Worm (Caenorhabditis elegans): ENCODE results near the gene mpz-4.

The mpz-4 gene

ce11 chrIV:4827219-4827618 is at the start of gene mpz-4:
Gene mpz-4 (minus strand): TSS chrIV:4827319.
- TF ChIP-seq unc-62 (GFP tag; optimal IDR thresholded peaks at IDR 0.05), result no peak

- no peak for TF ChIP-seq unc-62 (GFP tag; optimal IDR thresholded peaks at IDR 0.05)
Measured at ce11 chrIV:4874603-4875002, 47.5 kb upstream of the mpz-4 start, which contains the start of gene str-174. Gene str-174 (minus strand): TSS chrIV:4874703.

- no peak for TF ChIP-seq unc-62 (GFP tag; optimal IDR thresholded peaks at IDR 0.05)
Measured at ce11 chrIV:4870546-4870945, 43.4 kb upstream of the mpz-4 start, which contains the start of gene str-175. Gene str-175 (minus strand): TSS chrIV:4870646.

- no peak for TF ChIP-seq unc-62 (GFP tag; optimal IDR thresholded peaks at IDR 0.05)
Measured at ce11 chrIV:4867610-4868009, 40.5 kb upstream of the mpz-4 start, which contains the start of gene str-172. Gene str-172 (minus strand): TSS chrIV:4867710.

- no peak for TF ChIP-seq unc-62 (GFP tag; optimal IDR thresholded peaks at IDR 0.05)
Measured at ce11 chrIV:4866599-4866998, 39.5 kb upstream of the mpz-4 start.

ce11 chrIV:4864524-4864923 is 37.4 kb upstream of the mpz-4 start:
- no peak for TF ChIP-seq unc-62 (GFP tag; optimal IDR thresholded peaks at IDR 0.05)

- no peak for TF ChIP-seq unc-62 (GFP tag; optimal IDR thresholded peaks at IDR 0.05)
Measured at ce11 chrIV:4861449-4861848, 34.3 kb upstream of the mpz-4 start, which contains the start of the genes Y17G9A.4 and str-173. Gene Y17G9A.4 (minus strand): TSS chrIV:4861549. Gene str-173 (plus strand): TSS chrIV:4861773.

ce11 chrIV:4858573-4858972 is 31.5 kb upstream of the mpz-4 start, which contains the start of gene Y17G9A.3:
Gene Y17G9A.3 (minus strand): TSS chrIV:4858673.
- no peak for TF ChIP-seq unc-62 (GFP tag; optimal IDR thresholded peaks at IDR 0.05)

- TF ChIP-seq unc-62 (GFP tag; optimal IDR thresholded peaks at IDR 0.05), result no peak
Measured at ce11 chrIV:4856195-4856594, 29.1 kb upstream of the mpz-4 start, which contains the start of gene Y17G9A.2. Gene Y17G9A.2 (minus strand): TSS chrIV:4856295.

ce11 chrIV:4846793-4847192 is 19.7 kb upstream of the mpz-4 start, which contains the start of gene tat-2:
Gene tat-2 (minus strand): TSS chrIV:4846893.
- no peak for TF ChIP-seq unc-62 (GFP tag; optimal IDR thresholded peaks at IDR 0.05)

ce11 chrIV:4842030-4842429 is 14.9 kb upstream of the mpz-4 start:
- TF ChIP-seq unc-62 (GFP tag; optimal IDR thresholded peaks at IDR 0.05), result no peak

- TF ChIP-seq unc-62 (GFP tag; optimal IDR thresholded peaks at IDR 0.05), result no peak
Measured at ce11 chrIV:4829641-4830040, 2.5 kb upstream of the mpz-4 start.

- TF ChIP-seq unc-62 (GFP tag; optimal IDR thresholded peaks at IDR 0.05), result no peak
Measured at ce11 chrIV:4821843-4822242, 5.3 kb downstream of the mpz-4 start.

- TF ChIP-seq unc-62 (GFP tag; optimal IDR thresholded peaks at IDR 0.05), result no peak
Measured at ce11 chrIV:4821054-4821453, 6.1 kb downstream of the mpz-4 start, which contains the start of gene H06H21.8. Gene H06H21.8 (minus strand): TSS chrIV:4821131.

- TF ChIP-seq unc-62 (GFP tag; optimal IDR thresholded peaks at IDR 0.05), result no peak
Measured at ce11 chrIV:4814185-4814584, 12.9 kb downstream of the mpz-4 start, which contains the start of gene srw-94. Gene srw-94 (plus strand): TSS chrIV:4814485.

ce11 chrIV:4811863-4812262 is 15.3 kb downstream of the mpz-4 start, which contains the start of gene srw-95:
Gene srw-95 (plus strand): TSS chrIV:4812075.
- no peak for TF ChIP-seq unc-62 (GFP tag; optimal IDR thresholded peaks at IDR 0.05)

- TF ChIP-seq unc-62 (GFP tag; optimal IDR thresholded peaks at IDR 0.05), result no peak
Measured at ce11 chrIV:4810377-4810984, 16.6 kb downstream of the mpz-4 start, which contains the start of gene eif-1.A. Gene eif-1.A (plus strand): TSS chrIV:4810934.

Measured in whole organism, dauer.